Worm (Caenorhabditis elegans) whole organism, L3 larva: ENCODE measurements around the gene C50D2.1.

Source experiments
- nhr-28 ChIP-seq: fragments of 150-350 bp; optimal IDR thresholded peaks from 2 replicates; lab custom pipeline; 2014; ENCODE audit warnings: missing biosample characterization, missing genetic modification characterization
- pqm-1 ChIP-seq: fragments of 150-350 bp; optimal IDR thresholded peaks from 2 replicates; lab custom pipeline; 2017; ENCODE audit warnings: missing biosample characterization, missing genetic modification characterization, inconsistent platforms

- no peak for TF ChIP-seq nhr-28 (tag; lab: Kevin White, UChicago)
- no peak for TF ChIP-seq pqm-1 (tag; lab: Kevin White, UChicago)
Observed at ce11 chrII:108865-109264, 2.5 kb upstream of the C50D2.1 start, which contains the start of gene C50D2.2.
